Fruit fly (Drosophila melanogaster) whole organism, embryonic: ENCODE results near the gene Ret.

Source experiments
- Abd-B ChIP-seq: fragments of 200-800 bp; sonication (Bioruptor generic); optimal IDR thresholded peaks from 2 replicates; lab custom pipeline; 2018; ENCODE audit warnings: missing biosample characterization, mild to moderate bottlenecking, missing genetic modification characterization, moderate library complexity
- CG10366 ChIP-seq: fragments of 200-800 bp; sonication (Bioruptor generic); IDR thresholded peaks from 2 replicates; pipeline ENCODE4 v1.3.6; 2022; ENCODE audit warnings: missing biosample characterization, missing genetic modification characterization
- CG11456 ChIP-seq: fragments of 200-800 bp; sonication (Bioruptor generic); IDR thresholded peaks from 3 replicates; pipeline ENCODE4 v1.3.6; 2022; ENCODE audit warnings: missing biosample characterization, missing genetic modification characterization
- CG12391 ChIP-seq: fragments of 200-800 bp; sonication (Bioruptor generic); optimal IDR thresholded peaks from 3 replicates; lab custom pipeline; 2018; ENCODE audit warnings: missing biosample characterization, mild to moderate bottlenecking, missing genetic modification characterization, moderate library complexity
- CG12659 ChIP-seq: fragments of 200-800 bp; sonication (Bioruptor generic); optimal IDR thresholded peaks from 3 replicates; lab custom pipeline; 2017; ENCODE audit warnings: mild to moderate bottlenecking, missing biosample characterization, missing genetic modification reagents, missing genetic modification characterization
- CG12744 ChIP-seq: fragments of 200-800 bp; sonication (Bioruptor generic); optimal IDR thresholded peaks from 2 replicates; lab custom pipeline; 2016; ENCODE audit warnings: missing biosample characterization, missing genetic modification characterization
- CG13123 ChIP-seq: fragments of 200-800 bp; sonication (Bioruptor generic); optimal IDR thresholded peaks from 2 replicates; lab custom pipeline; 2016; ENCODE audit warnings: missing biosample characterization, missing genetic modification characterization
- CG14710 ChIP-seq: fragments of 200-800 bp; sonication (Bioruptor generic); optimal IDR thresholded peaks from 3 replicates; lab custom pipeline; 2019; ENCODE audit warnings: missing biosample characterization, mild to moderate bottlenecking, missing genetic modification characterization, moderate library complexity
- CG15601 ChIP-seq: fragments of 200-800 bp; sonication (Bioruptor generic); optimal IDR thresholded peaks from 3 replicates; lab custom pipeline; 2019; ENCODE audit warnings: missing biosample characterization, mild to moderate bottlenecking, missing genetic modification characterization, moderate library complexity
- CG16815 ChIP-seq: fragments of 200-800 bp; sonication (Bioruptor generic); optimal IDR thresholded peaks from 3 replicates; lab custom pipeline; 2017; ENCODE audit warnings: missing biosample characterization, mild to moderate bottlenecking, missing genetic modification characterization
- CG17186 ChIP-seq: fragments of 200-800 bp; sonication (Bioruptor generic); optimal IDR thresholded peaks from 3 replicates; lab custom pipeline; 2017; ENCODE audit warnings: missing biosample characterization, missing genetic modification reagents, missing genetic modification characterization
- CG17802 ChIP-seq: fragments of 200-800 bp; sonication (Bioruptor generic); optimal IDR thresholded peaks from 2 replicates; lab custom pipeline; 2018; ENCODE audit warnings: missing biosample characterization, mild to moderate bottlenecking, missing genetic modification characterization, moderate library complexity
- CG2116 ChIP-seq: fragments of 200-800 bp; sonication (Bioruptor generic); optimal IDR thresholded peaks from 3 replicates; lab custom pipeline; 2018; ENCODE audit warnings: missing biosample characterization, mild to moderate bottlenecking, missing genetic modification characterization
- CG2875 ChIP-seq: fragments of 200-800 bp; sonication (Bioruptor generic); optimal IDR thresholded peaks from 2 replicates; lab custom pipeline; 2017; ENCODE audit warnings: missing biosample characterization, mild to moderate bottlenecking, missing genetic modification characterization, missing genetic modification reagents
- CG30020 ChIP-seq: fragments of 200-800 bp; optimal IDR thresholded peaks from 2 replicates; lab custom pipeline; 2019; ENCODE audit warnings: missing biosample characterization, mild to moderate bottlenecking, missing genetic modification characterization, moderate library complexity
- CG31224 ChIP-seq: fragments of 200-800 bp; sonication (Bioruptor generic); IDR thresholded peaks from 2 replicates; pipeline ENCODE4 v1.3.6; 2022; ENCODE audit warnings: missing biosample characterization, missing genetic modification characterization
- CG3163 ChIP-seq: fragments of 200-800 bp; sonication (Bioruptor generic); optimal IDR thresholded peaks from 3 replicates; lab custom pipeline; 2016; ENCODE audit warnings: missing biosample characterization, missing genetic modification characterization
- CG34422 ChIP-seq: fragments of 200-800 bp; sonication (Bioruptor generic); IDR thresholded peaks from 3 replicates; pipeline ENCODE4 v1.3.6; 2022; ENCODE audit warnings: missing biosample characterization, missing genetic modification characterization
- CG3847 ChIP-seq: fragments of 200-800 bp; sonication (Bioruptor generic); IDR thresholded peaks from 2 replicates; pipeline ENCODE4 v1.3.6; 2022; ENCODE audit warnings: missing biosample characterization, missing genetic modification characterization
- CG4424 ChIP-seq: fragments of 200-800 bp; sonication (Bioruptor generic); optimal IDR thresholded peaks from 3 replicates; lab custom pipeline; 2016; ENCODE audit warnings: missing biosample characterization, missing genetic modification characterization
- CG4820 ChIP-seq: fragments of 200-800 bp; sonication (Bioruptor generic); optimal IDR thresholded peaks from 3 replicates; lab custom pipeline; 2016; ENCODE audit warnings: missing biosample characterization, missing genetic modification characterization
- CG8290 ChIP-seq, 3 experiments: fragments of 200-800 bp; sonication (Bioruptor generic); optimal IDR thresholded peaks; 2 replicates each; lab custom pipeline; 2016 to 2019; ENCODE audit warnings: missing biosample characterization in 3 of 3, missing genetic modification characterization in 3 of 3, mild to moderate bottlenecking in 2 of 3, moderate library complexity in 1 of 3
- CG9797 ChIP-seq: fragments of 200-800 bp; sonication (Bioruptor generic); optimal IDR thresholded peaks from 3 replicates; lab custom pipeline; 2018; ENCODE audit warnings: missing biosample characterization, mild to moderate bottlenecking, missing genetic modification characterization
- Doc3 ChIP-seq: fragments of 200-800 bp; sonication (Bioruptor generic); IDR thresholded peaks from 3 replicates; pipeline ENCODE4 v1.3.6; 2022; ENCODE audit warnings: missing biosample characterization, missing genetic modification characterization; ENCODE audit not compliant: partially characterized antibody
- Drgx ChIP-seq: fragments of 200-800 bp; sonication (Bioruptor generic); IDR thresholded peaks from 2 replicates; pipeline ENCODE4 v1.3.6; 2022; ENCODE audit warnings: missing biosample characterization, missing genetic modification characterization
- ERR ChIP-seq: fragments of 200-800 bp; sonication (Bioruptor generic); optimal IDR thresholded peaks from 2 replicates; lab custom pipeline; 2016; ENCODE audit warnings: missing biosample characterization, missing genetic modification characterization
- HmgD ChIP-seq: fragments of 200-800 bp; sonication (Bioruptor generic); optimal IDR thresholded peaks from 3 replicates; lab custom pipeline; 2016; ENCODE audit warnings: missing biosample characterization, missing genetic modification characterization
- Hr78 ChIP-seq, 2 experiments: fragments of 200-800 bp in 1 of 2; fragments of >200 bp in 1 of 2; sonication (Bioruptor generic) in 1 of 2; optimal IDR thresholded peaks; 2 replicates each; lab custom pipeline; 2017 to 2019; ENCODE audit warnings: missing biosample characterization in 2 of 2, missing genetic modification characterization in 2 of 2, mild to moderate bottlenecking in 1 of 2, moderate library complexity in 1 of 2
- MESR4 ChIP-seq: fragments of 200-800 bp; sonication (Bioruptor generic); optimal IDR thresholded peaks from 2 replicates; lab custom pipeline; 2018; ENCODE audit warnings: missing biosample characterization, mild to moderate bottlenecking, missing genetic modification characterization, moderate library complexity
- Rfx ChIP-seq: fragments of 200-800 bp; sonication (Bioruptor generic); IDR thresholded peaks from 2 replicates; pipeline ENCODE4 v1.3.6; 2022; ENCODE audit warnings: missing biosample characterization, missing genetic modification characterization
- YL-1 ChIP-seq: fragments of 200-800 bp; sonication (Bioruptor generic); optimal IDR thresholded peaks from 3 replicates; lab custom pipeline; 2017; ENCODE audit warnings: missing biosample characterization, mild to moderate bottlenecking, missing genetic modification characterization
- bab2 ChIP-seq: fragments of 200-800 bp; sonication (Bioruptor generic); optimal IDR thresholded peaks from 2 replicates; lab custom pipeline; 2016; ENCODE audit warnings: missing biosample characterization, missing genetic modification characterization
- dm ChIP-seq: fragments of 200-800 bp; sonication (Bioruptor generic); optimal IDR thresholded peaks from 3 replicates; lab custom pipeline; 2016; ENCODE audit warnings: missing biosample characterization, missing genetic modification characterization
- fu2 ChIP-seq: fragments of 200-800 bp; sonication (Bioruptor generic); optimal IDR thresholded peaks from 2 replicates; lab custom pipeline; 2016; ENCODE audit warnings: missing biosample characterization, missing genetic modification characterization
- grn ChIP-seq: fragments of 200-800 bp; sonication (Bioruptor generic); optimal IDR thresholded peaks from 3 replicates; lab custom pipeline; 2017; ENCODE audit warnings: missing biosample characterization, missing genetic modification characterization
- hbn ChIP-seq: fragments of 200-800 bp; sonication (Bioruptor generic); IDR thresholded peaks from 2 replicates; pipeline ENCODE4 v1.3.6; 2022; ENCODE audit warnings: missing biosample characterization, missing genetic modification characterization; ENCODE audit not compliant: partially characterized antibody
- ken ChIP-seq: fragments of 200-800 bp; sonication (Bioruptor generic); IDR thresholded peaks from 3 replicates; pipeline ENCODE4 v1.3.6; 2022; ENCODE audit warnings: missing biosample characterization, missing genetic modification characterization
- knrl ChIP-seq: fragments of 200-800 bp; sonication (Bioruptor generic); IDR thresholded peaks from 3 replicates; pipeline ENCODE4 v1.3.6; 2022; ENCODE audit warnings: missing biosample characterization, missing genetic modification characterization; ENCODE audit not compliant: partially characterized antibody
- nmo ChIP-seq: fragments of 200-800 bp; sonication (Bioruptor generic); optimal IDR thresholded peaks from 2 replicates; lab custom pipeline; 2018; ENCODE audit warnings: missing biosample characterization, mild to moderate bottlenecking, missing genetic modification characterization, moderate library complexity
- ro ChIP-seq: fragments of 200-800 bp; sonication (Bioruptor generic); IDR thresholded peaks from 2 replicates; pipeline ENCODE4 v1.3.6; 2022; ENCODE audit warnings: missing biosample characterization, missing genetic modification characterization
- sd ChIP-seq: fragments of 200-800 bp; sonication (Bioruptor generic); optimal IDR thresholded peaks from 3 replicates; lab custom pipeline; 2018; ENCODE audit warnings: missing biosample characterization, mild to moderate bottlenecking, missing genetic modification characterization, moderate library complexity
- slou ChIP-seq: fragments of 200-800 bp; sonication (Bioruptor generic); optimal IDR thresholded peaks from 3 replicates; lab custom pipeline; 2016; ENCODE audit warnings: missing biosample characterization, missing genetic modification characterization
- sob ChIP-seq: fragments of 200-800 bp; sonication (Bioruptor generic); IDR thresholded peaks from 2 replicates; pipeline ENCODE4 v1.3.6; 2022; ENCODE audit warnings: missing biosample characterization, missing genetic modification characterization
- stc ChIP-seq: fragments of 200-800 bp; sonication (Bioruptor generic); IDR thresholded peaks from 2 replicates; pipeline ENCODE4 v1.3.6; 2022; ENCODE audit warnings: missing biosample characterization, missing genetic modification characterization
- stwl ChIP-seq: fragments of 200-800 bp; sonication (Bioruptor generic); optimal IDR thresholded peaks from 3 replicates; lab custom pipeline; 2018; ENCODE audit warnings: missing biosample characterization, mild to moderate bottlenecking, missing genetic modification characterization, moderate library complexity
- tgo ChIP-seq: fragments of 200-800 bp; sonication (Bioruptor generic); IDR thresholded peaks from 3 replicates; pipeline ENCODE4 v1.3.6; 2022; ENCODE audit warnings: missing biosample characterization, missing genetic modification characterization
- tin ChIP-seq: fragments of 200-800 bp; sonication (Bioruptor generic); optimal IDR thresholded peaks from 3 replicates; lab custom pipeline; 2016; ENCODE audit warnings: missing biosample characterization, missing genetic modification characterization
- trem ChIP-seq: fragments of 200-800 bp; optimal IDR thresholded peaks from 3 replicates; lab custom pipeline; 2019; ENCODE audit warnings: missing biosample characterization, mild to moderate bottlenecking, missing genetic modification characterization, moderate library complexity
- tx ChIP-seq: fragments of 200-800 bp; sonication (Bioruptor generic); optimal IDR thresholded peaks from 2 replicates; lab custom pipeline; 2016; ENCODE audit warnings: missing biosample characterization, missing genetic modification characterization
- zen ChIP-seq: fragments of 200-800 bp; sonication (Bioruptor generic); optimal IDR thresholded peaks from 3 replicates; lab custom pipeline; 2018; ENCODE audit warnings: missing biosample characterization, mild to moderate bottlenecking, missing genetic modification characterization, moderate library complexity

Ret gene

dm6 chr2L:21142972-21143385 is 55.6 kb downstream of the Ret start, which contains the start of gene pths (continued):
- TF ChIP-seq CG3163 (GFP tag; lab: Kevin White, UChicago) (peak; percentile 3), CG2116 (peak; percentile 96), HmgD (GFP tag; lab: Kevin White, UChicago) (peak; percentile 37), CG10366 (GFP tag; lab: Robert Waterston, UW) (0 out of 2 replicates have a peak, but pooled peaks have one; percentile 33), CG16815 (GFP tag; lab: Kevin White, UChicago) (peak; percentile 14), MESR4 (GFP tag; lab: Kevin White, UChicago) (peak; percentile 97), grn (GFP tag; lab: Kevin White, UChicago) (peak; percentile 45), nmo (GFP tag; lab: Kevin White, UChicago) (peak; percentile 76), CG12659 (GFP tag; lab: Kevin White, UChicago) (peak; percentile 61), CG14710 (tag; lab: Kevin White, UChicago) (peak; percentile 67), trem (tag; lab: Kevin White, UChicago) (peak; percentile 61), knrl (GFP tag; lab: Robert Waterston, UW) (peak; percentile 88), slou (GFP tag; lab: Kevin White, UChicago) (peak; percentile 60), Drgx (GFP tag; lab: Robert Waterston, UW) (no peak), CG8290 (GFP tag; optimal IDR thresholded peaks at IDR 0.05; lab: Kevin White, UChicago) (peak; percentile 45), CG8290 (tag; optimal IDR thresholded peaks at IDR 0.05; lab: Kevin White, UChicago) (peak in 1 of 2 experiments; percentile 84), CG12391 (peak; percentile 59), CG30020 (tag; lab: Kevin White, UChicago) (peak; percentile 98), CG9797 (GFP tag; lab: Kevin White, UChicago) (peak; percentile 8), YL-1 (GFP tag; lab: Kevin White, UChicago) (peak; percentile 60), Hr78 (GFP tag; optimal IDR thresholded peaks at IDR 0.05; lab: Kevin White, UChicago) (peak in 1 of 2 experiments; percentile 16), Abd-B (GFP tag; lab: Kevin White, UChicago) (no peak), CG12744 (GFP tag; lab: Kevin White, UChicago) (peak; percentile 22), Doc3 (GFP tag; lab: Robert Waterston, UW) (peak; percentile 54; the same call in 2 of the 3 replicates), ERR (GFP tag; lab: Kevin White, UChicago) (peak; percentile 40), CG4424 (peak; percentile 33), CG31224 (GFP tag; lab: Robert Waterston, UW) (no peak), CG2875 (GFP tag; lab: Kevin White, UChicago) (no peak), hbn (peak; percentile 79), stwl (tag; lab: Kevin White, UChicago) (peak; percentile 64), tx (GFP tag; lab: Kevin White, UChicago) (peak; percentile 29), Rfx (GFP tag; lab: Robert Waterston, UW) (peak; percentile 77), CG3847 (GFP tag; lab: Robert Waterston, UW) (peak; percentile 59; the same call in 1 of the 2 replicates), ken (peak; percentile 47; the same call in 1 of the 3 replicates), dm (GFP tag; lab: Kevin White, UChicago) (peak; percentile 97), CG13123 (GFP tag; lab: Kevin White, UChicago) (peak; percentile 22), CG4820 (GFP tag; lab: Kevin White, UChicago) (peak; percentile 50), zen (tag; lab: Kevin White, UChicago) (peak; percentile 72), CG17802 (tag; lab: Kevin White, UChicago) (peak; percentile 95), CG17186 (peak; percentile 65), tin (GFP tag; lab: Kevin White, UChicago) (peak; percentile 42), fu2 (GFP tag; lab: Kevin White, UChicago) (peak; percentile 38), CG34422 (GFP tag; lab: Robert Waterston, UW) (no peak; the same call in 2 of the 3 replicates), ro (GFP tag; lab: Robert Waterston, UW) (no peak), CG11456 (GFP tag; lab: Robert Waterston, UW) (peak; percentile 75; the same call in 1 of the 3 replicates), sob (GFP tag; lab: Robert Waterston, UW) (peak; percentile 79), tgo (0 out of 3 replicates have a peak, but pooled peaks have one; percentile 25), bab2 (GFP tag; lab: Kevin White, UChicago) (peak; percentile 35), CG15601 (tag; lab: Kevin White, UChicago) (no peak), sd (tag; lab: Kevin White, UChicago) (no peak), stc (GFP tag; lab: Robert Waterston, UW) (no peak)
